Fruit fly (Drosophila melanogaster) Kc167 (cell line): ENCODE data around the gene Gr64a.

Experiments
- Sin3A ChIP-seq: fragments of >200 bp; optimal IDR thresholded peaks from 2 replicates; lab custom pipeline; 2018; ENCODE audit warnings: missing external identifiers
- h ChIP-seq: fragments of >200 bp; optimal IDR thresholded peaks from 3 replicates; lab custom pipeline; 2018; ENCODE audit warnings: missing external identifiers
- insv ChIP-seq: fragments of >200 bp; optimal IDR thresholded peaks from 3 replicates; lab custom pipeline; 2018; ENCODE audit warnings: missing external identifiers
- psq ChIP-seq: fragments of >200 bp; optimal IDR thresholded peaks from 2 replicates; lab custom pipeline; 2017; ENCODE audit warnings: missing external identifiers
- ttk ChIP-seq: sonication (Bioruptor generic); optimal IDR thresholded peaks from 2 replicates; lab custom pipeline; 2017; ENCODE audit warnings: missing external identifiers

DNA sequence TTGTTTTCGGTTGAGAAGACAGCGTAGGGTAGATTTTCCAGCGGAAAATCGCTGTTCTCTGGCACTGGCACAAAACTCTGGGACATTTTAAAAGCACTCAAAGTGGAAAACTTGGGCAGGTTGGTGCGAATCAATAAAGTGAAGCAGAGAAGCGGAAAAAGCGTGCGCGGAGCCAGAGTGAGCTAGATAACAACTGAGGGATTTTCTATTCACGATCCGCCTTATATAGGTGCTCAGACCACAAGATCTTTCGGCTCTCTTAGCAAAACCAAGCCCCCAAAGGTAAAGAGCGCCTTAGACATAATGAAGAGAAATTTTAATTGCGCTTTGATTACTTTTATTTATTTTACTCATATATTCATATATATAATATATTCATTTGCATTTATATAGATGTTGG, 47.2 kb downstream of the Gr64a start, which contains the start of gene Faa:
- TF ChIP-seq psq (lab: Kevin White, UChicago) (no peak), ttk (lab: Kevin White, UChicago) (no peak), Sin3A (lab: Kevin White, UChicago) (no peak), insv (lab: Kevin White, UChicago) (no peak), h (lab: Kevin White, UChicago) (no peak)
